Worm (Caenorhabditis elegans): ENCODE measurements around the gene wip-1.

DNA sequence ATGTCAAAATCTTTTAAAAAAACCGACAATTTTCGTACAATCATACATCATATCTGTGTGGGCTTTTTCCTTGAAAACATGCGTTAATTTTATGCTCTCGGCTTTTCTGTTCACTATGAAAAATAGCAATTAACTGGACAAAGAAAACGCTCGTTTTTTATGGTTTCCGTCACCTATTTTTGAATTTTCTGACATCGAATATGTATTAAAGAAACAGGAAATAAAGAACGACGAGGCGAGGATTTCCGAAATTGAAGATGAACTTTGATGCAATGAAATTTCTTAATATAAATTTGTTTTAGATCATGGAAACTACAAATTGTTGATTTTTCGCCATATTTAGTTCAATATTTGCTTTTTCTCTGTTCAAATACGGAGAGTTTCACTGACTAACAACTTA is 34.5 kb upstream of the wip-1 start:
- no peak for TF ChIP-seq nhr-43 (tag; optimal IDR thresholded peaks at IDR 0.05; ENCODE audit: poor library complexity, severe bottlenecking)
- TF ChIP-seq ZK546.5 (tag; optimal IDR thresholded peaks at IDR 0.05): no peak
- no peak for TF ChIP-seq ceh-9 (tag; optimal IDR thresholded peaks at IDR 0.05)
- no peak for TF ChIP-seq ztf-4 (tag; optimal IDR thresholded peaks at IDR 0.05)
- TF ChIP-seq lin-39 (tag; optimal IDR thresholded peaks at IDR 0.05): no peak
- no peak for TF ChIP-seq nhr-77 (tag; optimal IDR thresholded peaks at IDR 0.05)
- TF ChIP-seq unc-62 (GFP tag; optimal IDR thresholded peaks at IDR 0.05): no peak
